Worm (Caenorhabditis elegans) whole organism, L2 larva: Measurements from ENCODE around the gene F16B4.5.

Experiments
- ZK546.5 ChIP-seq: sonication (generic microtip); optimal IDR thresholded peaks from 2 replicates; lab custom pipeline; 2017; ENCODE audit warnings: missing biosample characterization, missing genetic modification characterization
- ama-1 ChIP-seq: fragments of 150-350 bp; optimal IDR thresholded peaks from 2 replicates; lab custom pipeline; 2018; ENCODE audit warnings: inconsistent platforms
- egl-27 ChIP-seq: sonication (generic microtip); optimal IDR thresholded peaks from 3 replicates; lab custom pipeline; 2017; ENCODE audit warnings: missing biosample characterization, missing genetic modification reagents, missing genetic modification characterization
- lin-11 ChIP-seq: fragments of 150-350 bp; sonication (generic microtip); optimal IDR thresholded peaks from 2 replicates; lab custom pipeline; 2014; ENCODE audit warnings: missing biosample characterization, missing genetic modification characterization, inconsistent platforms, mixed read lengths
- nhr-12 ChIP-seq: fragments of 150-350 bp; optimal IDR thresholded peaks from 2 replicates; lab custom pipeline; 2014; ENCODE audit warnings: missing biosample characterization, missing genetic modification characterization
- nhr-6 ChIP-seq: fragments of 150-350 bp; optimal IDR thresholded peaks from 2 replicates; lab custom pipeline; 2014; ENCODE audit warnings: missing biosample characterization, missing genetic modification characterization
- unc-39 ChIP-seq: fragments of 150-350 bp; optimal IDR thresholded peaks from 2 replicates; lab custom pipeline; 2014; ENCODE audit warnings: missing biosample characterization, missing genetic modification characterization
- zag-1 ChIP-seq: fragments of 150-350 bp; optimal IDR thresholded peaks from 2 replicates; lab custom pipeline; 2014; ENCODE audit warnings: missing biosample characterization, missing genetic modification characterization

DNA sequence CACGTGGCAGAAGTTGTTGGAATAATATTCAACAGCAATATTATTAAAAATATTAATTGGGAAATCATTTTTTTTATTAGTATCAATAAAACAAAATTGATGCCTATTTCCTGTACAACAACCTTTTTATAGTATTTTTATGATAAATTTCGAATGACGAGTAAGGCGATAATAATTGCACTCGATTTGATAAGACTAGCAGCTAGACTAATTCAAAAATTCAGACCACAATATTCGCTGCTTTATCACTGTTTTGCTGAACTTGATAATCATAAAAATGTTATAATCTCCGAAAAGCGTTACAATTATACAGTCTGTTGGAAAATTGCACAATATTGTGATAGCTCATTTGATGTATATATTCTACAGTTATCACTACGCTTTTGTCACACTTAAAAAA lies 42.5 kb upstream of the F16B4.5 start, which contains the start of gene oac-32:
- no peak for TF ChIP-seq ama-1 (lab: Kevin White, UChicago)
- TF ChIP-seq zag-1 = no peak
- TF ChIP-seq nhr-6 (tag; lab: Kevin White, UChicago) = no peak
- no peak for TF ChIP-seq unc-39 (tag; lab: Kevin White, UChicago)
- no peak for TF ChIP-seq ZK546.5 (tag; lab: Kevin White, UChicago)
- no peak for TF ChIP-seq egl-27 (tag; lab: Kevin White, UChicago)
- TF ChIP-seq lin-11 (tag; lab: Kevin White, UChicago) = no peak
- TF ChIP-seq nhr-12 = no peak
